Fruit fly (Drosophila melanogaster) Kc167 (cell line): ENCODE data around the gene glu.

Source experiments
- Myc ChIP-seq: fragments of >200 bp; optimal IDR thresholded peaks from 2 replicates; lab custom pipeline; 2017; ENCODE audit warnings: missing external identifiers
- h ChIP-seq: fragments of >200 bp; optimal IDR thresholded peaks from 3 replicates; lab custom pipeline; 2018; ENCODE audit warnings: missing external identifiers
- psq ChIP-seq: fragments of >200 bp; optimal IDR thresholded peaks from 2 replicates; lab custom pipeline; 2017; ENCODE audit warnings: missing external identifiers
- ttk ChIP-seq: sonication (Bioruptor generic); optimal IDR thresholded peaks from 2 replicates; lab custom pipeline; 2017; ENCODE audit warnings: missing external identifiers

- no peak for TF ChIP-seq psq (lab: Kevin White, UChicago)
- TF ChIP-seq Myc (lab: Kevin White, UChicago) = no peak
- no peak for TF ChIP-seq h (lab: Kevin White, UChicago)
- TF ChIP-seq ttk = no peak
Observed at dm6 chr2L:16715841-16716701, 22.1 kb downstream of the glu start, which contains the start of the genes Cyt-c-d and CG31808.
